Worm (Caenorhabditis elegans) whole organism, L2 larva: ENCODE measurements around the gene Y39A1C.1.

Source experiments
- C34F6.9 ChIP-seq: fragments of 150-350 bp; optimal IDR thresholded peaks from 2 replicates; lab custom pipeline; 2014; ENCODE audit warnings: missing biosample characterization, missing genetic modification characterization
- F13H6.1 ChIP-seq: sonication (generic microtip); optimal IDR thresholded peaks from 2 replicates; lab custom pipeline; 2016; ENCODE audit warnings: missing genetic modification characterization, missing compliant biosample characterization
- R02D3.7 ChIP-seq: fragments of 150-350 bp; optimal IDR thresholded peaks from 2 replicates; lab custom pipeline; 2014; ENCODE audit warnings: missing biosample characterization, missing genetic modification characterization
- Y55F3AM.14 ChIP-seq: fragments of 200-800 bp; sonication (Bioruptor generic); optimal IDR thresholded peaks from 2 replicates; lab custom pipeline; 2018; ENCODE audit warnings: mild to moderate bottlenecking, missing genetic modification characterization, missing compliant biosample characterization
- ZK546.5 ChIP-seq: sonication (generic microtip); optimal IDR thresholded peaks from 2 replicates; lab custom pipeline; 2017; ENCODE audit warnings: missing biosample characterization, missing genetic modification characterization
- alr-1 ChIP-seq: fragments of 150-350 bp; optimal IDR thresholded peaks from 2 replicates; lab custom pipeline; 2014; ENCODE audit warnings: missing biosample characterization, missing genetic modification characterization
- aly-2 ChIP-seq: fragments of 150-350 bp; optimal IDR thresholded peaks from 2 replicates; lab custom pipeline; 2014; ENCODE audit warnings: missing biosample characterization, missing genetic modification characterization
- ama-1 ChIP-seq: fragments of 150-350 bp; optimal IDR thresholded peaks from 2 replicates; lab custom pipeline; 2018; ENCODE audit warnings: inconsistent platforms
- blmp-1 ChIP-seq: sonication (generic microtip); optimal IDR thresholded peaks from 2 replicates; lab custom pipeline; 2017; ENCODE audit warnings: missing genetic modification characterization, mild to moderate bottlenecking, missing compliant biosample characterization, antibody characterized with exemption, moderate library complexity; ENCODE audit not compliant: insufficient read depth
- ceh-82 ChIP-seq: fragments of 150-350 bp; optimal IDR thresholded peaks from 2 replicates; lab custom pipeline; 2014; ENCODE audit warnings: missing biosample characterization, missing genetic modification characterization
- crh-2 ChIP-seq: sonication (generic microtip); optimal IDR thresholded peaks from 2 replicates; lab custom pipeline; 2017; ENCODE audit warnings: missing biosample characterization, missing genetic modification characterization
- egl-27 ChIP-seq: sonication (generic microtip); optimal IDR thresholded peaks from 3 replicates; lab custom pipeline; 2017; ENCODE audit warnings: missing biosample characterization, missing genetic modification reagents, missing genetic modification characterization
- elt-1 ChIP-seq: fragments of 150-350 bp; optimal IDR thresholded peaks from 2 replicates; lab custom pipeline; 2014; ENCODE audit warnings: missing biosample characterization, missing genetic modification characterization
- elt-3 ChIP-seq: sonication (generic microtip); optimal IDR thresholded peaks from 2 replicates; lab custom pipeline; 2017; ENCODE audit warnings: missing biosample characterization, missing genetic modification characterization
- fos-1 ChIP-seq: fragments of 150-350 bp; optimal IDR thresholded peaks from 2 replicates; lab custom pipeline; 2014; ENCODE audit warnings: missing biosample characterization, missing genetic modification characterization
- gmeb-1 ChIP-seq: fragments of 150-350 bp; optimal IDR thresholded peaks from 2 replicates; lab custom pipeline; 2014; ENCODE audit warnings: missing biosample characterization, missing genetic modification characterization
- lin-11 ChIP-seq: fragments of 150-350 bp; sonication (generic microtip); optimal IDR thresholded peaks from 2 replicates; lab custom pipeline; 2014; ENCODE audit warnings: missing biosample characterization, missing genetic modification characterization, inconsistent platforms, mixed read lengths
- lin-13 ChIP-seq: fragments of 150-350 bp; optimal IDR thresholded peaks from 2 replicates; lab custom pipeline; 2014; ENCODE audit warnings: missing biosample characterization, missing genetic modification reagents, missing genetic modification characterization
- lsy-2 ChIP-seq, 2 experiments: fragments of 150-350 bp in 1 of 2; sonication (generic microtip) in 1 of 2; optimal IDR thresholded peaks; 2 replicates each; lab custom pipeline; 2014 to 2017; ENCODE audit warnings: missing biosample characterization in 2 of 2, missing genetic modification characterization in 2 of 2
- mab-5 ChIP-seq: fragments of 150-350 bp; optimal IDR thresholded peaks from 2 replicates; lab custom pipeline; 2014; ENCODE audit warnings: missing biosample characterization, missing genetic modification characterization
- mbf-1 ChIP-seq: sonication (generic microtip); optimal IDR thresholded peaks from 2 replicates; lab custom pipeline; 2017; ENCODE audit warnings: missing biosample characterization, missing genetic modification characterization
- mdl-1 ChIP-seq, 2 experiments: fragments of 150-350 bp in 1 of 2; sonication (generic microtip) in 1 of 2; optimal IDR thresholded peaks; 2 replicates each; lab custom pipeline; 2017; ENCODE audit warnings: missing biosample characterization in 2 of 2, missing genetic modification characterization in 2 of 2
- nhr-11 ChIP-seq: fragments of 150-350 bp; optimal IDR thresholded peaks from 2 replicates; lab custom pipeline; 2014; ENCODE audit warnings: missing biosample characterization, missing genetic modification characterization
- nhr-12 ChIP-seq: fragments of 150-350 bp; optimal IDR thresholded peaks from 2 replicates; lab custom pipeline; 2014; ENCODE audit warnings: missing biosample characterization, missing genetic modification characterization
- nhr-129 ChIP-seq: fragments of 150-350 bp; optimal IDR thresholded peaks from 2 replicates; lab custom pipeline; 2014; ENCODE audit warnings: missing biosample characterization, missing genetic modification characterization
- nhr-21 ChIP-seq: fragments of 150-350 bp; optimal IDR thresholded peaks from 2 replicates; lab custom pipeline; 2014; ENCODE audit warnings: missing biosample characterization, missing genetic modification characterization
- nhr-25 ChIP-seq: fragments of 150-350 bp; sonication (generic microtip); optimal IDR thresholded peaks from 3 replicates; lab custom pipeline; 2014; ENCODE audit warnings: missing biosample characterization, missing genetic modification characterization
- nhr-6 ChIP-seq: fragments of 150-350 bp; optimal IDR thresholded peaks from 2 replicates; lab custom pipeline; 2014; ENCODE audit warnings: missing biosample characterization, missing genetic modification characterization
- nhr-77 ChIP-seq: fragments of 150-350 bp; optimal IDR thresholded peaks from 2 replicates; lab custom pipeline; 2014; ENCODE audit warnings: missing biosample characterization, missing genetic modification characterization
- skn-1 ChIP-seq: sonication (generic microtip); optimal IDR thresholded peaks from 2 replicates; lab custom pipeline; 2017; ENCODE audit warnings: missing biosample characterization, missing genetic modification characterization
- sma-3 ChIP-seq: sonication (generic microtip); optimal IDR thresholded peaks from 2 replicates; lab custom pipeline; 2016; ENCODE audit warnings: missing genetic modification reagents, missing genetic modification characterization, missing compliant biosample characterization
- snpc-4 ChIP-seq: fragments of 150-350 bp; optimal IDR thresholded peaks from 2 replicates; lab custom pipeline; 2014; ENCODE audit warnings: missing biosample characterization, missing genetic modification characterization
- unc-39 ChIP-seq: fragments of 150-350 bp; optimal IDR thresholded peaks from 2 replicates; lab custom pipeline; 2014; ENCODE audit warnings: missing biosample characterization, missing genetic modification characterization
- unc-55 ChIP-seq: fragments of 150-350 bp; sonication (generic microtip); optimal IDR thresholded peaks from 3 replicates; lab custom pipeline; 2014; ENCODE audit warnings: missing biosample characterization, missing genetic modification reagents, missing genetic modification characterization
- unc-62 ChIP-seq: fragments of 150-350 bp; optimal IDR thresholded peaks from 2 replicates; lab custom pipeline; 2014; ENCODE audit warnings: missing biosample characterization, missing genetic modification reagents, missing genetic modification characterization
- zag-1 ChIP-seq: fragments of 150-350 bp; optimal IDR thresholded peaks from 2 replicates; lab custom pipeline; 2014; ENCODE audit warnings: missing biosample characterization, missing genetic modification characterization
- ztf-1 ChIP-seq: fragments of 200-800 bp; sonication (Bioruptor generic); conservative IDR thresholded peaks from 2 replicates; pipeline ENCODE4 v1.3.6; 2022; ENCODE audit warnings: missing genetic modification characterization, missing compliant biosample characterization
- ztf-11 ChIP-seq: sonication (generic microtip); optimal IDR thresholded peaks from 2 replicates; lab custom pipeline; 2017; ENCODE audit warnings: missing biosample characterization, missing genetic modification characterization
- ztf-4 ChIP-seq: fragments of 150-350 bp; optimal IDR thresholded peaks from 2 replicates; lab custom pipeline; 2014; ENCODE audit warnings: missing biosample characterization, missing genetic modification characterization

Y39A1C.1 gene

ce11 chrIII:10877542-10877941 lies 22.3 kb downstream of the Y39A1C.1 start:
- no peak for TF ChIP-seq aly-2 (tag; lab: Kevin White, UChicago)
- no peak for TF ChIP-seq nhr-129 (tag; lab: Kevin White, UChicago)
- no peak for TF ChIP-seq lin-13 (GFP tag; lab: Kevin White, UChicago)
- TF ChIP-seq skn-1 (tag; lab: Kevin White, UChicago): no peak
- no peak for TF ChIP-seq ceh-82 (tag; lab: Kevin White, UChicago)
- no peak for TF ChIP-seq F13H6.1 (tag; lab: Kevin White, UChicago)
- TF ChIP-seq elt-1 (tag; lab: Kevin White, UChicago): no peak
- no peak for TF ChIP-seq nhr-11 (tag; lab: Kevin White, UChicago)
- TF ChIP-seq sma-3 (GFP tag; lab: Kevin White, UChicago): no peak
- no peak for TF ChIP-seq nhr-12 (tag; lab: Kevin White, UChicago)
- TF ChIP-seq gmeb-1 (tag; lab: Kevin White, UChicago): no peak
- TF ChIP-seq nhr-25 (tag; lab: Kevin White, UChicago): no peak
- no peak for TF ChIP-seq elt-3 (tag; lab: Kevin White, UChicago)
- no peak for TF ChIP-seq lsy-2 (tag; optimal IDR thresholded peaks at IDR 0.05; lab: Kevin White, UChicago)
- TF ChIP-seq crh-2 (tag; lab: Kevin White, UChicago): no peak
- no peak for TF ChIP-seq blmp-1
- no peak for TF ChIP-seq Y55F3AM.14 (GFP tag; lab: Kevin White, UChicago)
- TF ChIP-seq egl-27 (tag; lab: Kevin White, UChicago): no peak
- TF ChIP-seq nhr-77 (tag; lab: Kevin White, UChicago): no peak

- no peak for TF ChIP-seq lsy-2 (tag; optimal IDR thresholded peaks at IDR 0.05; lab: Kevin White, UChicago)
- TF ChIP-seq nhr-21 (tag; lab: Kevin White, UChicago): no peak
- TF ChIP-seq nhr-12 (tag; lab: Kevin White, UChicago): no peak
- no peak for TF ChIP-seq nhr-77 (tag; lab: Kevin White, UChicago)
- no peak for TF ChIP-seq mab-5 (tag; lab: Kevin White, UChicago)
- no peak for TF ChIP-seq ztf-4 (tag; lab: Kevin White, UChicago)
Observed at ce11 chrIII:10880083-10880482, 24.8 kb downstream of the Y39A1C.1 start, which contains the start of gene C44B9.3. TSS of gene C44B9.3 (minus strand) at chrIII:10880183.

ce11 chrIII:10881462-10881861 lies 26.2 kb downstream of the Y39A1C.1 start, which contains the start of gene athp-1:
TSS of gene athp-1 (plus strand) at chrIII:10881766.
- TF ChIP-seq ztf-1: no peak
- TF ChIP-seq lsy-2 (tag; optimal IDR thresholded peaks at IDR 0.05; lab: Kevin White, UChicago): no peak
- no peak for TF ChIP-seq nhr-25 (tag; lab: Kevin White, UChicago)
- no peak for TF ChIP-seq nhr-6 (tag; lab: Kevin White, UChicago)
- no peak for TF ChIP-seq egl-27 (tag; lab: Kevin White, UChicago)
- no peak for TF ChIP-seq ceh-82 (tag; lab: Kevin White, UChicago)
- no peak for TF ChIP-seq ama-1 (lab: Kevin White, UChicago)
- no peak for TF ChIP-seq alr-1 (tag; lab: Kevin White, UChicago)
- TF ChIP-seq snpc-4 (tag; lab: Kevin White, UChicago): no peak
- TF ChIP-seq fos-1: no peak
- no peak for TF ChIP-seq gmeb-1 (tag; lab: Kevin White, UChicago)
- no peak for TF ChIP-seq mdl-1 (tag; optimal IDR thresholded peaks at IDR 0.05; lab: Kevin White, UChicago)
- TF ChIP-seq mab-5 (tag; lab: Kevin White, UChicago): no peak
- no peak for TF ChIP-seq unc-62 (GFP tag; lab: Kevin White, UChicago)
- TF ChIP-seq R02D3.7 (tag; lab: Kevin White, UChicago): no peak
- no peak for TF ChIP-seq unc-39
- no peak for TF ChIP-seq blmp-1
- TF ChIP-seq ztf-4 (tag; lab: Kevin White, UChicago): no peak
- TF ChIP-seq zag-1 (tag; lab: Kevin White, UChicago): no peak
- TF ChIP-seq ztf-11 (tag; lab: Kevin White, UChicago): no peak

- no peak for TF ChIP-seq egl-27 (tag; lab: Kevin White, UChicago)
- peak; percentile 34 for TF ChIP-seq nhr-129 (tag; lab: Kevin White, UChicago)
- peak; percentile 58 for TF ChIP-seq nhr-25 (tag; lab: Kevin White, UChicago)
- TF ChIP-seq unc-39: no peak
- no peak for TF ChIP-seq mbf-1
- peak; percentile 24 for TF ChIP-seq snpc-4 (tag; lab: Kevin White, UChicago)
- TF ChIP-seq C34F6.9 (tag; lab: Kevin White, UChicago): peak; percentile 86
- no peak for TF ChIP-seq ZK546.5 (tag; lab: Kevin White, UChicago)
- TF ChIP-seq crh-2 (tag; lab: Kevin White, UChicago): peak; percentile 60
- no peak for TF ChIP-seq mdl-1 (tag; optimal IDR thresholded peaks at IDR 0.05; lab: Kevin White, UChicago)
- peak; percentile 82 for TF ChIP-seq sma-3 (GFP tag; lab: Kevin White, UChicago)
- TF ChIP-seq lin-13 (GFP tag; lab: Kevin White, UChicago): peak; percentile 62
- TF ChIP-seq mab-5 (tag; lab: Kevin White, UChicago): peak; percentile 40
- peak; percentile 82 for TF ChIP-seq unc-55 (GFP tag; lab: Kevin White, UChicago)
- no peak for TF ChIP-seq unc-62 (GFP tag; lab: Kevin White, UChicago)
- peak; percentile 74 for TF ChIP-seq nhr-6 (tag; lab: Kevin White, UChicago)
- TF ChIP-seq gmeb-1 (tag; lab: Kevin White, UChicago): peak; percentile 77
- no peak for TF ChIP-seq lin-11 (tag; lab: Kevin White, UChicago)
- TF ChIP-seq F13H6.1 (tag; lab: Kevin White, UChicago): peak; percentile 39
- TF ChIP-seq nhr-21 (tag; lab: Kevin White, UChicago): peak; percentile 52
- TF ChIP-seq fos-1: no peak
- peak; percentile 59 to 84 for TF ChIP-seq lsy-2 (tag; optimal IDR thresholded peaks at IDR 0.05; lab: Kevin White, UChicago)
Observed at ce11 chrIII:10881996-10882395, 26.7 kb downstream of the Y39A1C.1 start.
